Fruit fly (Drosophila melanogaster) whole organism, wandering third instar larva: ENCODE results near the gene CG42458.

ENCODE experiments used
- Abd-B ChIP-seq: fragments of >200 bp; optimal IDR thresholded peaks from 2 replicates; lab custom pipeline; 2017; ENCODE audit warnings: missing biosample characterization, missing genetic modification characterization
- CrebA ChIP-seq: fragments of 200-800 bp; sonication (Bioruptor generic); optimal IDR thresholded peaks from 2 replicates; lab custom pipeline; 2016; ENCODE audit warnings: missing biosample characterization, mild to moderate bottlenecking, missing genetic modification characterization, borderline replicate concordance
- Dfd ChIP-seq: fragments of >200 bp; optimal IDR thresholded peaks from 2 replicates; lab custom pipeline; 2017; ENCODE audit warnings: missing biosample characterization, missing genetic modification characterization
- Dif ChIP-seq: fragments of 200-275, 200-300 bp; sonication (Bioruptor generic); optimal IDR thresholded peaks from 2 replicates; lab custom pipeline; 2018; ENCODE audit warnings: missing biosample characterization, missing genetic modification characterization; ENCODE audit not compliant: partially characterized antibody
- GATAd ChIP-seq: sonication (Bioruptor generic); optimal IDR thresholded peaks from 2 replicates; lab custom pipeline; 2016; ENCODE audit warnings: missing biosample characterization, missing genetic modification characterization
- HLH106 ChIP-seq: fragments of 200-800 bp; optimal IDR thresholded peaks from 3 replicates; lab custom pipeline; 2019; ENCODE audit warnings: missing biosample characterization, mild to moderate bottlenecking, missing genetic modification characterization, moderate library complexity
- Hr78 ChIP-seq: fragments of >200 bp; optimal IDR thresholded peaks from 2 replicates; lab custom pipeline; 2017; ENCODE audit warnings: missing biosample characterization, missing genetic modification characterization
- Hr83 ChIP-seq: fragments of 200-300 bp; sonication (Bioruptor generic); optimal IDR thresholded peaks from 2 replicates; lab custom pipeline; 2016; ENCODE audit warnings: missing biosample characterization, mild to moderate bottlenecking, missing genetic modification characterization, moderate library complexity; ENCODE audit not compliant: poor library complexity, severe bottlenecking
- Jra ChIP-seq: sonication (Bioruptor generic); optimal IDR thresholded peaks from 2 replicates; lab custom pipeline; 2016; ENCODE audit warnings: missing biosample characterization, missing genetic modification characterization
- Mio ChIP-seq: sonication (Bioruptor generic); optimal IDR thresholded peaks from 2 replicates; lab custom pipeline; 2016; ENCODE audit warnings: missing biosample characterization, missing genetic modification characterization
- N ChIP-seq: fragments of >200 bp; optimal IDR thresholded peaks from 2 replicates; lab custom pipeline; 2018; ENCODE audit warnings: missing biosample characterization, missing external identifiers, missing genetic modification characterization
- OdsH ChIP-seq: fragments of 200-800 bp; sonication (Bioruptor generic); optimal IDR thresholded peaks from 2 replicates; lab custom pipeline; 2016; ENCODE audit warnings: missing biosample characterization, mild to moderate bottlenecking, missing genetic modification characterization
- Rel ChIP-seq, 2 experiments: fragments of 200-800 bp; sonication (Bioruptor generic) in 1 of 2; optimal IDR thresholded peaks; 2 replicates in 1 of 2; 3 replicates in 1 of 2; lab custom pipeline; 2016 to 2019; ENCODE audit warnings: mild to moderate bottlenecking in 2 of 2, missing biosample characterization in 2 of 2, missing genetic modification characterization in 2 of 2, moderate library complexity in 1 of 2
- Sp1 ChIP-seq: fragments of 200-800 bp; sonication (Bioruptor generic); optimal IDR thresholded peaks from 3 replicates; lab custom pipeline; 2019; ENCODE audit warnings: missing biosample characterization, mild to moderate bottlenecking, missing genetic modification characterization, moderate library complexity
- Vsx2 ChIP-seq: fragments of 200-300, 225-300 bp; sonication (Bioruptor generic); optimal IDR thresholded peaks from 2 replicates; lab custom pipeline; 2018; ENCODE audit warnings: missing biosample characterization, missing genetic modification characterization; ENCODE audit not compliant: partially characterized antibody
- br ChIP-seq: fragments of 200-800 bp; sonication (Bioruptor generic); optimal IDR thresholded peaks from 2 replicates; lab custom pipeline; 2016; ENCODE audit warnings: missing biosample characterization, missing genetic modification characterization
- dl ChIP-seq, 2 experiments: fragments of 175-275, 200-275 bp in 1 of 2; fragments of 200-275 bp in 1 of 2; sonication (Bioruptor generic); optimal IDR thresholded peaks; lab custom pipeline; 2018; ENCODE audit warnings: mild to moderate bottlenecking in 2 of 2, missing biosample characterization in 2 of 2, missing genetic modification characterization in 2 of 2, moderate library complexity in 2 of 2; ENCODE audit not compliant: partially characterized antibody in 2 of 2, insufficient read depth in 1 of 2
- dmrt93B ChIP-seq: fragments of 200-800 bp; sonication (Bioruptor generic); optimal IDR thresholded peaks from 2 replicates; lab custom pipeline; 2018; ENCODE audit warnings: missing biosample characterization, mild to moderate bottlenecking, missing genetic modification characterization
- dsf ChIP-seq: sonication (Bioruptor generic); optimal IDR thresholded peaks from 2 replicates; lab custom pipeline; 2016; ENCODE audit warnings: missing biosample characterization, missing genetic modification characterization, borderline replicate concordance
- ey ChIP-seq: fragments of 200-800 bp; sonication (Bioruptor generic); optimal IDR thresholded peaks from 2 replicates; lab custom pipeline; 2016; ENCODE audit warnings: missing biosample characterization, missing genetic modification characterization
- foxo ChIP-seq, 2 experiments: fragments of 200-800 bp; sonication (Bioruptor generic); optimal IDR thresholded peaks; 2 replicates in 1 of 2; 3 replicates in 1 of 2; lab custom pipeline; 2016 to 2017; ENCODE audit warnings: missing biosample characterization in 2 of 2, missing genetic modification characterization in 2 of 2
- fru ChIP-seq: fragments of 200-800 bp; sonication (Bioruptor generic); optimal IDR thresholded peaks from 3 replicates; lab custom pipeline; 2016; ENCODE audit warnings: missing biosample characterization, mild to moderate bottlenecking, missing genetic modification characterization
- h ChIP-seq: fragments of 200-800 bp; sonication (Bioruptor generic); optimal IDR thresholded peaks from 3 replicates; lab custom pipeline; 2016; ENCODE audit warnings: missing biosample characterization, mild to moderate bottlenecking, missing genetic modification characterization
- lola ChIP-seq: fragments of >200 bp; optimal IDR thresholded peaks from 2 replicates; lab custom pipeline; 2017; ENCODE audit warnings: missing biosample characterization, missing genetic modification characterization
- psq ChIP-seq: fragments of 200-800 bp; sonication (Bioruptor generic); optimal IDR thresholded peaks from 3 replicates; lab custom pipeline; 2017; ENCODE audit warnings: missing biosample characterization, mild to moderate bottlenecking, missing genetic modification characterization, moderate library complexity
- rgr ChIP-seq: fragments of 200-800 bp; sonication (Bioruptor generic); optimal IDR thresholded peaks from 3 replicates; lab custom pipeline; 2016; ENCODE audit warnings: missing biosample characterization, mild to moderate bottlenecking, missing genetic modification characterization
- sage ChIP-seq: fragments of 200-800 bp; sonication (Bioruptor generic); optimal IDR thresholded peaks from 2 replicates; lab custom pipeline; 2016; ENCODE audit warnings: missing biosample characterization, mild to moderate bottlenecking, missing genetic modification characterization
- sv ChIP-seq: fragments of 200-800 bp; sonication (Bioruptor generic); optimal IDR thresholded peaks from 3 replicates; lab custom pipeline; 2016; ENCODE audit warnings: missing biosample characterization, missing genetic modification characterization
- woc ChIP-seq: sonication (Bioruptor generic); optimal IDR thresholded peaks from 2 replicates; lab custom pipeline; 2016; ENCODE audit warnings: missing biosample characterization, mild to moderate bottlenecking, missing genetic modification characterization

CG42458 gene

dm6 chr3L:7434715-7435653, 11.4 kb downstream of the CG42458 start, which contains the start of gene Rac2 (continued):
- TF ChIP-seq OdsH: peak; percentile 37
- no peak for TF ChIP-seq Abd-B (GFP tag; lab: Kevin White, UChicago)
- peak; percentile 75 to 87 for TF ChIP-seq dl (GFP tag; optimal IDR thresholded peaks at IDR 0.05; lab: Kevin White, UChicago; ENCODE audit: insufficient read depth in 1 of 2, partially characterized antibody in 2 of 2)
- peak; percentile 50 for TF ChIP-seq ey (GFP tag; lab: Kevin White, UChicago)
- peak; percentile 65 for TF ChIP-seq h
- TF ChIP-seq Hr78 (GFP tag; lab: Kevin White, UChicago): no peak
- peak; percentile 60 for TF ChIP-seq HLH106 (tag; lab: Kevin White, UChicago)
- TF ChIP-seq N (GFP tag; lab: Kevin White, UChicago): no peak
- no peak for TF ChIP-seq Hr83 (GFP tag; lab: Kevin White, UChicago)
- TF ChIP-seq fru (GFP tag; lab: Kevin White, UChicago): peak; percentile 61

dm6 chr3L:7437366-7437765, 13.7 kb downstream of the CG42458 start, which contains the start of gene CG14835:
CG14835 (minus strand) TSS chr3L:7437466.
- TF ChIP-seq fru (GFP tag; lab: Kevin White, UChicago) (no peak), psq (GFP tag; lab: Kevin White, UChicago) (no peak), N (GFP tag; lab: Kevin White, UChicago) (no peak)

dm6 chr3L:7439305-7439704, 15.7 kb downstream of the CG42458 start, which contains the start of gene sphinx1:
sphinx1 (minus strand) TSS chr3L:7439405.
- no peak for TF ChIP-seq Dfd
- no peak for TF ChIP-seq Mio (GFP tag; lab: Kevin White, UChicago)
- no peak for TF ChIP-seq OdsH
- no peak for TF ChIP-seq GATAd (GFP tag; lab: Kevin White, UChicago)
- no peak for TF ChIP-seq h
- no peak for TF ChIP-seq psq (GFP tag; lab: Kevin White, UChicago)
- TF ChIP-seq Rel (GFP tag; optimal IDR thresholded peaks at IDR 0.05; lab: Kevin White, UChicago): no peak
- no peak for TF ChIP-seq Rel (tag; optimal IDR thresholded peaks at IDR 0.05; lab: Kevin White, UChicago)
- no peak for TF ChIP-seq Vsx2 (GFP tag; lab: Kevin White, UChicago)
- TF ChIP-seq fru (GFP tag; lab: Kevin White, UChicago): no peak
- no peak for TF ChIP-seq ey (GFP tag; lab: Kevin White, UChicago)
- no peak for TF ChIP-seq dmrt93B (GFP tag; lab: Kevin White, UChicago)
- TF ChIP-seq Jra (GFP tag; lab: Kevin White, UChicago): no peak
- no peak for TF ChIP-seq br
- no peak for TF ChIP-seq Sp1
- no peak for TF ChIP-seq rgr (GFP tag; lab: Kevin White, UChicago)
- no peak for TF ChIP-seq woc

dm6 chr3L:7440633-7441032, 17.0 kb downstream of the CG42458 start, which contains the start of gene sphinx2:
sphinx2 (minus strand) TSS chr3L:7440733.
- TF ChIP-seq Sp1 (no peak), h (no peak), CrebA (no peak), Rel (GFP tag; optimal IDR thresholded peaks at IDR 0.05; lab: Kevin White, UChicago) (no peak), Rel (tag; optimal IDR thresholded peaks at IDR 0.05; lab: Kevin White, UChicago) (no peak), sv (no peak), foxo (GFP tag; optimal IDR thresholded peaks at IDR 0.05; lab: Kevin White, UChicago) (no peak), N (GFP tag; lab: Kevin White, UChicago) (no peak), psq (GFP tag; lab: Kevin White, UChicago) (no peak), Mio (GFP tag; lab: Kevin White, UChicago) (no peak), lola (GFP tag; lab: Kevin White, UChicago) (no peak), Dfd (no peak), Hr78 (GFP tag; lab: Kevin White, UChicago) (no peak), Vsx2 (GFP tag; lab: Kevin White, UChicago) (no peak), Abd-B (GFP tag; lab: Kevin White, UChicago) (no peak)

- TF ChIP-seq Dfd (no peak), Dif (GFP tag; lab: Kevin White, UChicago) (no peak), rgr (GFP tag; lab: Kevin White, UChicago) (no peak), sage (GFP tag; lab: Kevin White, UChicago) (no peak), CrebA (no peak), dsf (GFP tag; lab: Kevin White, UChicago) (no peak), Jra (GFP tag; lab: Kevin White, UChicago) (no peak), br (no peak), Sp1 (no peak), dmrt93B (GFP tag; lab: Kevin White, UChicago) (no peak), h (no peak), foxo (GFP tag; optimal IDR thresholded peaks at IDR 0.05; lab: Kevin White, UChicago) (no peak), OdsH (no peak)
- TF ChIP-seq, all 38 proteins: peak for 0
Measured at dm6 chr3L:7449097-7449496, 25.5 kb downstream of the CG42458 start.
